Worm (Caenorhabditis elegans) whole organism, early embryonic: ENCODE measurements around the gene Y41D4B.14.

ENCODE experiments used
- B0310.2 ChIP-seq: sonication (generic microtip); optimal IDR thresholded peaks from 2 replicates; lab custom pipeline; 2016; ENCODE audit warnings: mild to moderate bottlenecking, missing genetic modification characterization, missing compliant biosample characterization
- F13C5.2 ChIP-seq: sonication (generic microtip); optimal IDR thresholded peaks from 2 replicates; lab custom pipeline; 2017; ENCODE audit warnings: mild to moderate bottlenecking, missing genetic modification characterization, inconsistent platforms, missing compliant biosample characterization
- ama-1 ChIP-seq: fragments of 150-350 bp; optimal IDR thresholded peaks from 2 replicates; lab custom pipeline; 2014
- ceh-36 ChIP-seq: sonication (generic microtip); optimal IDR thresholded peaks from 2 replicates; lab custom pipeline; 2016; ENCODE audit warnings: missing genetic modification characterization, inconsistent platforms, missing compliant biosample characterization
- scrt-1 ChIP-seq: fragments of 200-800 bp; sonication (Bioruptor generic); IDR thresholded peaks from 2 replicates; pipeline ENCODE4 v1.3.6; 2022; ENCODE audit warnings: missing genetic modification characterization, missing compliant biosample characterization
- sea-1 ChIP-seq: fragments of 200-800 bp; sonication (Bioruptor generic); conservative IDR thresholded peaks from 2 replicates; pipeline ENCODE4 v1.3.6; 2022; ENCODE audit warnings: missing genetic modification characterization, missing compliant biosample characterization
- tbx-11 ChIP-seq: fragments of 200-800 bp; sonication (Bioruptor generic); IDR thresholded peaks from 2 replicates; pipeline ENCODE4 v1.3.6; 2022; ENCODE audit warnings: missing genetic modification characterization, missing compliant biosample characterization

DNA sequence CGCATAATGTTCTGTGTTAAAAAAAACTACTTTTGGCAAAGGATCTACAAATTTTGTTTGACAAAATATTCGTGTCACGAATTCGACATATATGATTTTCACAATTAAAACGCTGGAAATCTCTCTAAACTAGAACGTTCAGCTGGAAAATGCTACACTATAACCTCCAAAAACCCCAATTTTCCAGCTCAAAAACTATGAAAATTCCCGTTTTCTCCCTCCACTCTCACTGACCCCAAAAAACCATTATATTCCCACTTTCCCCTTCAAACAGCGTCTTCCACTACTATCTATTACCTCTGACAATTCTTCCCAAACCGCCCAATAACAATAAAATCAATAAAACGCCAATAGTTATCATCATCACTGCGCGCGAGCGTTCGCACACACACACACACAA, at the start of gene Y41D4B.14:
- TF ChIP-seq ama-1, result no peak
- no peak for TF ChIP-seq B0310.2 (tag; lab: Kevin White, UChicago)
- no peak for TF ChIP-seq tbx-11 (GFP tag; lab: Robert Waterston, UW)
- TF ChIP-seq sea-1 (GFP tag; lab: Robert Waterston, UW), result no peak
- TF ChIP-seq F13C5.2 (tag; lab: Kevin White, UChicago), result no peak
- no peak for TF ChIP-seq scrt-1 (GFP tag; lab: Robert Waterston, UW)
- no peak for TF ChIP-seq ceh-36 (tag; lab: Kevin White, UChicago)
